Fruit fly (Drosophila melanogaster): ENCODE results near the gene scw.

DNA sequence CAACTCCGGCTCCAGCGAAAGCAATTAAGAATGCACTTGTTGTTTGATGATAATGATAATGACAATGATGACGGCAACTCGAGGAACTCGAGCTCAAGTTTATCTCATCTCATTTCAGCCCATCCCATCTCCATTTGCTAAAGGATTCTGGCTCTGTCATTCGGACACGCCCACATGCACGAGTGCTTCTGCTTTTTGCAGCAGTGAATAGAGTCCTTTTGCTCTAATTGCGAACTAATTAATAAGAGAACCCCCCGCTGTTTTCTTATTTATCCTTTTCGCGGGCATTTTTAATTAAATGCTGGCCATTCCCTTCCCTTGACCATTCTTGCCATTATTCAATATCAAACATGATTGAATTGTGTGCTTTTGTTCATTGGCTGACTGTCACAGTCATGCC is 22.4 kb downstream of the scw start:
- TF ChIP-seq pad (GFP tag; optimal IDR thresholded peaks at IDR 0.05) (no peak), Crg-1 (GFP tag; optimal IDR thresholded peaks at IDR 0.05) (no peak), CG12768 (GFP tag; optimal IDR thresholded peaks at IDR 0.05) (no peak), CG7101 (tag; optimal IDR thresholded peaks at IDR 0.05) (no peak), cnc (optimal IDR thresholded peaks at IDR 0.05) (no peak)

Data from whole organism, adult.